Worm (Caenorhabditis elegans) whole organism, young adult: Measurements from ENCODE around the gene Y69A2AR.24.
A peak's percentile ranks its signal among the peaks of the same experiment; 100 is the strongest.

Source experiments
- F22D6.2 ChIP-seq: sonication (generic microtip); optimal IDR thresholded peaks from 2 replicates; lab custom pipeline; 2016; ENCODE audit warnings: mild to moderate bottlenecking, missing genetic modification characterization, missing compliant biosample characterization
- F39B2.1 ChIP-seq: fragments of 200-800 bp; sonication (Bioruptor generic); IDR thresholded peaks from 2 replicates; pipeline ENCODE4 v1.3.6; 2022; ENCODE audit warnings: missing genetic modification reagents, missing genetic modification characterization, missing compliant biosample characterization
- K11D2.4 ChIP-seq: fragments of 200-800 bp; sonication (Bioruptor generic); IDR thresholded peaks from 2 replicates; pipeline ENCODE4 v1.3.6; 2022; ENCODE audit warnings: missing genetic modification reagents, missing genetic modification characterization, missing compliant biosample characterization
- K12H6.12 ChIP-seq: fragments of 200-800 bp; sonication (Bioruptor generic); optimal IDR thresholded peaks from 2 replicates; lab custom pipeline; 2018; ENCODE audit warnings: mild to moderate bottlenecking, missing genetic modification characterization, missing compliant biosample characterization
- T26A5.8 ChIP-seq: sonication (generic microtip); optimal IDR thresholded peaks from 2 replicates; lab custom pipeline; 2016; ENCODE audit warnings: missing genetic modification characterization, missing compliant biosample characterization
- Y53F4B.3 ChIP-seq: fragments of 200-800 bp; sonication (Bioruptor generic); IDR thresholded peaks from 2 replicates; pipeline ENCODE4 v1.3.6; 2022; ENCODE audit warnings: missing genetic modification reagents, missing genetic modification characterization, missing compliant biosample characterization
- Y53G8AR.9 ChIP-seq: fragments of 200-800 bp; sonication (Bioruptor generic); conservative IDR thresholded peaks from 2 replicates; pipeline ENCODE4 v1.3.6; 2022; ENCODE audit warnings: missing genetic modification reagents, missing genetic modification characterization, missing compliant biosample characterization
- Y56A3A.18 ChIP-seq: fragments of 200-800 bp; sonication (Bioruptor generic); IDR thresholded peaks from 2 replicates; pipeline ENCODE4 v1.3.6; 2022; ENCODE audit warnings: missing genetic modification reagents, missing genetic modification characterization, missing compliant biosample characterization
- Y95B8A.8 ChIP-seq: fragments of 200-800 bp; sonication (Bioruptor generic); IDR thresholded peaks from 2 replicates; pipeline ENCODE4 v1.3.6; 2022; ENCODE audit warnings: missing genetic modification reagents, missing genetic modification characterization, missing compliant biosample characterization
- ZK185.1 ChIP-seq: sonication (generic microtip); optimal IDR thresholded peaks from 2 replicates; lab custom pipeline; 2016; ENCODE audit warnings: mild to moderate bottlenecking, missing genetic modification characterization, missing compliant biosample characterization; ENCODE audit not compliant: poor library complexity, severe bottlenecking
- aptf-2 ChIP-seq: fragments of 200-800 bp; sonication (Bioruptor generic); conservative IDR thresholded peaks from 2 replicates; pipeline ENCODE4 v1.3.6; 2022; ENCODE audit warnings: missing genetic modification reagents, missing genetic modification characterization, missing compliant biosample characterization
- atf-7 ChIP-seq: sonication (generic microtip); optimal IDR thresholded peaks from 2 replicates; lab custom pipeline; 2017; ENCODE audit warnings: mild to moderate bottlenecking, missing genetic modification characterization, missing compliant biosample characterization
- bed-2 ChIP-seq: fragments of 200-800 bp; sonication (Bioruptor generic); IDR thresholded peaks from 2 replicates; pipeline ENCODE4 v1.3.6; 2022; ENCODE audit warnings: missing genetic modification reagents, missing genetic modification characterization, missing compliant biosample characterization
- ccch-3 ChIP-seq: fragments of 200-800 bp; sonication (Bioruptor generic); optimal IDR thresholded peaks from 2 replicates; lab custom pipeline; 2018; ENCODE audit warnings: mild to moderate bottlenecking, missing genetic modification characterization, missing compliant biosample characterization
- ceh-100 ChIP-seq: fragments of 200-800 bp; sonication (Bioruptor generic); IDR thresholded peaks from 2 replicates; pipeline ENCODE4 v1.3.6; 2022; ENCODE audit warnings: missing genetic modification reagents, missing genetic modification characterization, missing compliant biosample characterization
- ceh-91 ChIP-seq: fragments of 200-800 bp; sonication (Bioruptor generic); IDR thresholded peaks from 2 replicates; pipeline ENCODE4 v1.3.6; 2022; ENCODE audit warnings: missing genetic modification reagents, missing genetic modification characterization, missing compliant biosample characterization
- chd-7 ChIP-seq: sonication (generic microtip); optimal IDR thresholded peaks from 2 replicates; lab custom pipeline; 2016; ENCODE audit warnings: mild to moderate bottlenecking, missing genetic modification characterization, moderate library complexity, missing compliant biosample characterization
- dpff-1 ChIP-seq: sonication (generic microtip); optimal IDR thresholded peaks from 2 replicates; lab custom pipeline; 2017; ENCODE audit warnings: mild to moderate bottlenecking, missing genetic modification characterization, missing compliant biosample characterization
- efl-1 ChIP-seq: fragments of 150-350 bp; optimal IDR thresholded peaks from 2 replicates; lab custom pipeline; 2014; ENCODE audit warnings: missing biosample characterization, missing genetic modification reagents, missing genetic modification characterization
- egl-44 ChIP-seq: fragments of 200-800 bp; sonication (Bioruptor generic); IDR thresholded peaks from 2 replicates; pipeline ENCODE4 v1.3.6; 2022; ENCODE audit warnings: missing genetic modification reagents, missing genetic modification characterization, missing compliant biosample characterization
- him-1 ChIP-seq: sonication (generic microtip); optimal IDR thresholded peaks from 2 replicates; lab custom pipeline; 2016; ENCODE audit warnings: missing genotype, missing genetic modification reagents, missing genetic modification characterization, missing compliant biosample characterization
- hlh-12 ChIP-seq: sonication (generic microtip); optimal IDR thresholded peaks from 2 replicates; lab custom pipeline; 2016; ENCODE audit warnings: missing genetic modification characterization, missing compliant biosample characterization
- hlh-26 ChIP-seq: fragments of 200-800 bp; sonication (Bioruptor generic); conservative IDR thresholded peaks from 2 replicates; pipeline ENCODE4 v1.3.6; 2022; ENCODE audit warnings: missing genetic modification reagents, missing genetic modification characterization, missing compliant biosample characterization
- hmg-1.2 ChIP-seq: fragments of 200-800 bp; sonication (Bioruptor generic); IDR thresholded peaks from 2 replicates; pipeline ENCODE4 v1.3.6; 2022; ENCODE audit warnings: missing genetic modification reagents, missing genetic modification characterization, missing compliant biosample characterization
- hrde-1 ChIP-seq: sonication (generic microtip); optimal IDR thresholded peaks from 2 replicates; lab custom pipeline; 2016; ENCODE audit warnings: missing genetic modification characterization, mild to moderate bottlenecking, missing compliant biosample characterization, moderate library complexity, missing genotype, missing genetic modification reagents, borderline replicate concordance
- lag-1 ChIP-seq: fragments of 200-800 bp; sonication (Bioruptor generic); IDR thresholded peaks from 2 replicates; pipeline ENCODE4 v1.3.6; 2022; ENCODE audit warnings: missing genetic modification reagents, missing genetic modification characterization, missing compliant biosample characterization
- let-526 ChIP-seq: fragments of 200-800 bp; sonication (Bioruptor generic); IDR thresholded peaks from 2 replicates; pipeline ENCODE4 v1.3.6; 2022; ENCODE audit warnings: missing genetic modification reagents, missing genetic modification characterization, missing compliant biosample characterization
- lin-26 ChIP-seq: fragments of 200-800 bp; sonication (Bioruptor generic); IDR thresholded peaks from 2 replicates; pipeline ENCODE4 v1.3.6; 2022; ENCODE audit warnings: missing genetic modification reagents, missing genetic modification characterization, missing compliant biosample characterization
- lin-35 ChIP-seq, 3 experiments: fragments of 150-350 bp in 2 of 3; sonication (generic microtip) in 1 of 3; optimal IDR thresholded peaks; 2 replicates each; lab custom pipeline; 2014 to 2018; ENCODE audit warnings: missing biosample characterization in 3 of 3, missing genetic modification characterization in 3 of 3, missing genetic modification reagents in 3 of 3
- lin-54 ChIP-seq: fragments of 200-800 bp; sonication (Bioruptor generic); optimal IDR thresholded peaks from 2 replicates; lab custom pipeline; 2018; ENCODE audit warnings: mild to moderate bottlenecking, missing genetic modification characterization, missing compliant biosample characterization
- lsl-1 ChIP-seq: fragments of 200-800 bp; sonication (Bioruptor generic); optimal IDR thresholded peaks from 2 replicates; lab custom pipeline; 2018; ENCODE audit warnings: mild to moderate bottlenecking, missing genetic modification characterization, moderate library complexity, missing compliant biosample characterization
- lsy-27 ChIP-seq: sonication (generic microtip); optimal IDR thresholded peaks from 2 replicates; lab custom pipeline; 2017; ENCODE audit warnings: missing genetic modification characterization, mild to moderate bottlenecking, missing compliant biosample characterization, antibody characterized with exemption, missing genotype, borderline replicate concordance; ENCODE audit not compliant: insufficient read depth
- madf-6 ChIP-seq: fragments of 200-800 bp; sonication (Bioruptor generic); IDR thresholded peaks from 2 replicates; pipeline ENCODE4 v1.3.6; 2022; ENCODE audit warnings: missing genetic modification reagents, missing genetic modification characterization, missing compliant biosample characterization
- madf-8 ChIP-seq: fragments of 200-800 bp; sonication (Bioruptor generic); conservative IDR thresholded peaks from 2 replicates; pipeline ENCODE4 v1.3.6; 2022; ENCODE audit warnings: missing genetic modification reagents, missing genetic modification characterization, missing compliant biosample characterization
- mcd-1 ChIP-seq: fragments of 200-800 bp; sonication (Bioruptor generic); IDR thresholded peaks from 2 replicates; pipeline ENCODE4 v1.3.6; 2022; ENCODE audit warnings: missing genetic modification reagents, missing genetic modification characterization, missing compliant biosample characterization
- nfyb-1 ChIP-seq: fragments of 200-800 bp; sonication (Bioruptor generic); IDR thresholded peaks from 2 replicates; pipeline ENCODE4 v1.3.6; 2022; ENCODE audit warnings: missing genetic modification reagents, missing genetic modification characterization, missing compliant biosample characterization
- nhr-179 ChIP-seq: sonication (generic microtip); optimal IDR thresholded peaks from 2 replicates; lab custom pipeline; 2016; ENCODE audit warnings: mild to moderate bottlenecking, missing genetic modification characterization, missing compliant biosample characterization
- nhr-90 ChIP-seq: sonication (generic microtip); optimal IDR thresholded peaks from 2 replicates; lab custom pipeline; 2016; ENCODE audit warnings: missing genotype, mild to moderate bottlenecking, missing genetic modification characterization, missing compliant biosample characterization
- repo-1 ChIP-seq: sonication (generic microtip); optimal IDR thresholded peaks from 2 replicates; lab custom pipeline; 2017; ENCODE audit warnings: mild to moderate bottlenecking, missing genetic modification characterization, missing compliant biosample characterization
- snpc-1.1 ChIP-seq: sonication (generic microtip); optimal IDR thresholded peaks from 2 replicates; lab custom pipeline; 2017; ENCODE audit warnings: missing genetic modification characterization, mild to moderate bottlenecking, missing compliant biosample characterization, antibody characterized with exemption, moderate library complexity, missing genotype, missing genetic modification reagents; ENCODE audit not compliant: insufficient read depth
- snpc-1.3 ChIP-seq: sonication (generic microtip); optimal IDR thresholded peaks from 2 replicates; lab custom pipeline; 2017; ENCODE audit warnings: missing genetic modification characterization, mild to moderate bottlenecking, missing compliant biosample characterization, antibody characterized with exemption, moderate library complexity, missing genotype, missing genetic modification reagents; ENCODE audit not compliant: insufficient read depth
- sptf-2 ChIP-seq: fragments of 200-800 bp; sonication (Bioruptor generic); optimal IDR thresholded peaks from 2 replicates; lab custom pipeline; 2018; ENCODE audit warnings: mild to moderate bottlenecking, missing genetic modification characterization, missing compliant biosample characterization
- tbp1 ChIP-seq: fragments of 200-800 bp; sonication (Bioruptor generic); optimal IDR thresholded peaks from 2 replicates; lab custom pipeline; 2018; ENCODE audit warnings: mild to moderate bottlenecking, missing genetic modification characterization, missing compliant biosample characterization
- unc-130 ChIP-seq: sonication (generic microtip); optimal IDR thresholded peaks from 2 replicates; lab custom pipeline; 2016; ENCODE audit warnings: missing genetic modification reagents, missing genetic modification characterization, missing compliant biosample characterization
- unc-62 ChIP-seq: fragments of 150-350 bp; optimal IDR thresholded peaks from 2 replicates; lab custom pipeline; 2014; ENCODE audit warnings: missing biosample characterization, missing genetic modification reagents, missing genetic modification characterization
- ztf-18 ChIP-seq: sonication (generic microtip); optimal IDR thresholded peaks from 2 replicates; lab custom pipeline; 2016; ENCODE audit warnings: missing genotype, mild to moderate bottlenecking, missing genetic modification characterization, missing compliant biosample characterization
- ztf-22 ChIP-seq: fragments of 200-800 bp; sonication (Bioruptor generic); optimal IDR thresholded peaks from 2 replicates; lab custom pipeline; 2018; ENCODE audit warnings: mild to moderate bottlenecking, missing genetic modification characterization, moderate library complexity, missing compliant biosample characterization
- ztf-25 ChIP-seq: fragments of 200-800 bp; sonication (Bioruptor generic); IDR thresholded peaks from 2 replicates; pipeline ENCODE4 v1.3.6; 2022; ENCODE audit warnings: missing genetic modification reagents, missing genetic modification characterization, missing compliant biosample characterization

Gene Y69A2AR.24

DNA sequence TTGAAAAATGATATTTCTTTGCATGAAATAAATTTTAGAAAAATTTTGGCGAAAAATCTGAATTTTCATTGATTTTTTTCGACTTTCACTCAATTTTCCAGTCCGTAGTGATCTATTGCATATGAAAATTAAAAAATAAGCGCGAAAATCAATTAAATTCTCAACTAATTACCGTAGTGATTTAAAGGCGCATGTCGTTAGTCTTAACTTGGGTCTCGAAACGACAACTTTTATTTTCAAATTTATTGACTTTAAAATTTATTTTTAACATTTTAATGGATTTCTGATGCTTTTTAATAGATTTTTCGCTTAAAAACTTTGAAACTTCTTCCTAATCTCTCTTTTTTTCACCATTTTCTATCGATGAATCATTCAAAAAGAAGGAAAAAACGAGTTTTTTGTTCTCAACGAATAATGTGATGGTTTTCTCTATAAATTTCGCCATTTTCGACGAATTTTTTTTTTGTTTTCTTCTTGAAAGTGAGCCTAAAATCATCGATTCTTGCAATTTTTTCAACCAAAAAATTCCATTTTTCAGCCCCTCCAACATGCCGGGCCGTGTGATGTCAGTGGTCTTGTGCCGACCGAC, 43.7 kb upstream of the Y69A2AR.24 start, which contains the start of gene vamp-7 (continued):
- TF ChIP-seq lsl-1 (GFP tag; lab: Kevin White, UChicago) (peak; percentile 89), lin-54 (GFP tag; lab: Kevin White, UChicago) (peak; percentile 72), hrde-1 (tag; lab: Kevin White, UChicago) (peak; percentile 13), let-526 (GFP tag; lab: Robert Waterston, UW) (no peak), sptf-2 (GFP tag; lab: Kevin White, UChicago) (no peak), ztf-22 (GFP tag; lab: Kevin White, UChicago) (no peak), ztf-25 (GFP tag; lab: Robert Waterston, UW) (0 out of 2 replicates have a peak, but pooled peaks have one; percentile 29), repo-1 (peak; percentile 45), bed-2 (GFP tag; lab: Robert Waterston, UW) (no peak), tbp1 (GFP tag; lab: Kevin White, UChicago) (peak; percentile 19), aptf-2 (GFP tag; lab: Robert Waterston, UW) (no peak), snpc-1.1 (tag; lab: Kevin White, UChicago) (no peak), ccch-3 (no peak), K12H6.12 (no peak), hlh-12 (no peak), Y95B8A.8 (GFP tag; lab: Robert Waterston, UW) (no peak), chd-7 (tag; lab: Kevin White, UChicago) (no peak), lag-1 (GFP tag; lab: Robert Waterston, UW) (no peak), nhr-90 (tag; lab: Kevin White, UChicago) (no peak), F39B2.1 (no peak), hmg-1.2 (GFP tag; lab: Robert Waterston, UW) (peak; percentile 24; the same call in 1 of the 2 replicates), K11D2.4 (GFP tag; lab: Robert Waterston, UW) (no peak), nhr-179 (tag; lab: Kevin White, UChicago) (no peak), mcd-1 (GFP tag; lab: Robert Waterston, UW) (no peak), lsy-27 (tag; lab: Kevin White, UChicago) (no peak), hlh-26 (no peak), ceh-100 (no peak), T26A5.8 (no peak), atf-7 (no peak), Y53G8AR.9 (GFP tag; lab: Robert Waterston, UW) (no peak), efl-1 (GFP tag; lab: Kevin White, UChicago) (peak; percentile 78), lin-26 (0 out of 2 replicates have a peak, but pooled peaks have one; percentile 14), madf-8 (GFP tag; lab: Robert Waterston, UW) (peak; percentile 77), snpc-1.3 (tag; lab: Kevin White, UChicago) (peak; percentile 51), dpff-1 (tag; lab: Kevin White, UChicago) (no peak), unc-130 (GFP tag; lab: Kevin White, UChicago) (no peak), unc-62 (no peak), Y56A3A.18 (GFP tag; lab: Robert Waterston, UW) (no peak), ztf-18 (tag; lab: Kevin White, UChicago) (no peak), ceh-91 (peak; percentile 53; the same call in 1 of the 2 replicates), F22D6.2 (no peak), lin-35 (GFP tag; optimal IDR thresholded peaks at IDR 0.05; lab: Kevin White, UChicago) (no peak), nfyb-1 (no peak), ZK185.1 (no peak), egl-44 (GFP tag; lab: Robert Waterston, UW) (no peak), madf-6 (GFP tag; lab: Robert Waterston, UW) (peak; percentile 94), him-1 (peak; percentile 1), Y53F4B.3 (no peak)
